Fruit fly (Drosophila melanogaster) Kc167 (cell line): ENCODE data around the gene CG32106.

Experiments
- Myc ChIP-seq: fragments of >200 bp; optimal IDR thresholded peaks from 2 replicates; lab custom pipeline; 2017; ENCODE audit warnings: missing external identifiers
- Sin3A ChIP-seq: fragments of >200 bp; optimal IDR thresholded peaks from 2 replicates; lab custom pipeline; 2018; ENCODE audit warnings: missing external identifiers
- psq ChIP-seq: fragments of >200 bp; optimal IDR thresholded peaks from 2 replicates; lab custom pipeline; 2017; ENCODE audit warnings: missing external identifiers
- ttk ChIP-seq: sonication (Bioruptor generic); optimal IDR thresholded peaks from 2 replicates; lab custom pipeline; 2017; ENCODE audit warnings: missing external identifiers

dm6 chr3L:12732742-12733141 is 45.8 kb downstream of the CG32106 start:
- no peak for TF ChIP-seq Myc (lab: Kevin White, UChicago)
- no peak for TF ChIP-seq psq
- TF ChIP-seq ttk (lab: Kevin White, UChicago), result no peak
- no peak for TF ChIP-seq Sin3A
